Fruit fly (Drosophila melanogaster) whole organism, pupa: ENCODE measurements around the gene Fpgs1.

Source experiments
- CG8159 ChIP-seq: fragments of 200-800 bp; sonication (Bioruptor generic); optimal IDR thresholded peaks from 3 replicates; lab custom pipeline; 2018; ENCODE audit warnings: missing biosample characterization, mild to moderate bottlenecking, missing genetic modification characterization, moderate library complexity
- D1 ChIP-seq: fragments of 200-800 bp; sonication (Bioruptor generic); optimal IDR thresholded peaks from 2 replicates; lab custom pipeline; 2018; ENCODE audit warnings: missing biosample characterization, mild to moderate bottlenecking, missing genetic modification characterization, moderate library complexity
- Snoo ChIP-seq: fragments of 200-800 bp; sonication (Bioruptor generic); optimal IDR thresholded peaks from 3 replicates; lab custom pipeline; 2017; ENCODE audit warnings: missing biosample characterization, mild to moderate bottlenecking, missing genetic modification characterization, inconsistent platforms
- fd96Ca ChIP-seq: fragments of 200-800 bp; sonication (Bioruptor generic); IDR thresholded peaks from 3 replicates; pipeline ENCODE4 v1.3.6; 2022; ENCODE audit warnings: missing biosample characterization, missing genetic modification characterization
- gl ChIP-seq: fragments of 200-800 bp; sonication (Bioruptor generic); optimal IDR thresholded peaks from 2 replicates; lab custom pipeline; 2018; ENCODE audit warnings: missing biosample characterization, mild to moderate bottlenecking, missing genetic modification characterization

- TF ChIP-seq D1 (tag; lab: Kevin White, UChicago) = no peak
- no peak for TF ChIP-seq Snoo (tag; lab: Kevin White, UChicago)
- TF ChIP-seq fd96Ca (GFP tag; lab: Robert Waterston, UW) = no peak
- TF ChIP-seq gl (tag; lab: Kevin White, UChicago) = no peak
- TF ChIP-seq CG8159 (tag; lab: Kevin White, UChicago) = no peak
These were observed 19.9 kb downstream of the Fpgs1 start, which contains the start of gene Tomosyn for dm6 chrX:12631317-12632156.
